Worm (Caenorhabditis elegans): Measurements from ENCODE around the gene sre-30.

sre-30 gene

ce11 chrII:12385815-12386214 is 20.5 kb downstream of the sre-30 start:
- TF ChIP-seq nhr-21 (tag; optimal IDR thresholded peaks at IDR 0.05) (no peak), mdl-1 (tag; optimal IDR thresholded peaks at IDR 0.05) (no peak), snpc-4 (tag; optimal IDR thresholded peaks at IDR 0.05) (peak; percentile 61), skn-1 (tag; optimal IDR thresholded peaks at IDR 0.05) (no peak), nhr-6 (tag; optimal IDR thresholded peaks at IDR 0.05) (no peak), ztf-1 (GFP tag; conservative IDR thresholded peaks at IDR 0.05) (no peak), ama-1 (optimal IDR thresholded peaks at IDR 0.05) (no peak), fos-1 (tag; optimal IDR thresholded peaks at IDR 0.05) (no peak)

ce11 chrII:12382625-12383562 is 23.4 kb downstream of the sre-30 start, which contains the start of gene btb-14:
Gene btb-14 (plus strand): TSS chrII:12383463.
- TF ChIP-seq ama-1 (optimal IDR thresholded peaks at IDR 0.05), result no peak
- TF ChIP-seq snpc-4 (tag; optimal IDR thresholded peaks at IDR 0.05), result peak; percentile 90
- TF ChIP-seq sma-9 (GFP tag; optimal IDR thresholded peaks at IDR 0.05), result peak; percentile 10
- TF ChIP-seq sma-9 (tag; optimal IDR thresholded peaks at IDR 0.05), result no peak
- TF ChIP-seq R02D3.7 (tag; optimal IDR thresholded peaks at IDR 0.05), result no peak
- TF ChIP-seq C34F6.9 (tag; optimal IDR thresholded peaks at IDR 0.05), result peak; percentile 59
- no peak for TF ChIP-seq lin-11 (tag; optimal IDR thresholded peaks at IDR 0.05)
- TF ChIP-seq unc-55 (GFP tag; optimal IDR thresholded peaks at IDR 0.05), result peak; percentile 67
- no peak for TF ChIP-seq ceh-16 (tag; optimal IDR thresholded peaks at IDR 0.05)
- TF ChIP-seq ZK546.5 (tag; optimal IDR thresholded peaks at IDR 0.05), result no peak
- TF ChIP-seq nhr-129 (tag; optimal IDR thresholded peaks at IDR 0.05), result peak; percentile 2
- TF ChIP-seq aly-2 (tag; optimal IDR thresholded peaks at IDR 0.05), result no peak
- no peak for TF ChIP-seq nhr-21 (tag; optimal IDR thresholded peaks at IDR 0.05)
- no peak for TF ChIP-seq sem-4 (tag; optimal IDR thresholded peaks at IDR 0.05)
- TF ChIP-seq egl-27 (tag; optimal IDR thresholded peaks at IDR 0.05), result peak; percentile 22
- TF ChIP-seq fos-1 (tag; optimal IDR thresholded peaks at IDR 0.05), result no peak
- no peak for TF ChIP-seq ceh-82 (tag; optimal IDR thresholded peaks at IDR 0.05)
- TF ChIP-seq gmeb-1 (tag; optimal IDR thresholded peaks at IDR 0.05), result no peak
- TF ChIP-seq nhr-25 (tag; optimal IDR thresholded peaks at IDR 0.05), result no peak
- TF ChIP-seq F13H6.1 (tag; optimal IDR thresholded peaks at IDR 0.05), result peak; percentile 22
- no peak for TF ChIP-seq crh-2 (tag; optimal IDR thresholded peaks at IDR 0.05)
- TF ChIP-seq unc-62 (GFP tag; optimal IDR thresholded peaks at IDR 0.05), result no peak
- TF ChIP-seq peb-1 (tag; optimal IDR thresholded peaks at IDR 0.05), result no peak
- TF ChIP-seq lsy-2 (tag; optimal IDR thresholded peaks at IDR 0.05), result peak in 1 of 2 experiments; percentile 48
- TF ChIP-seq nhr-237 (tag; optimal IDR thresholded peaks at IDR 0.05), result no peak
- no peak for TF ChIP-seq zag-1 (tag; optimal IDR thresholded peaks at IDR 0.05)
- TF ChIP-seq elt-1 (tag; optimal IDR thresholded peaks at IDR 0.05), result no peak
- peak; percentile 17 for TF ChIP-seq lin-13 (GFP tag; optimal IDR thresholded peaks at IDR 0.05)
- no peak for TF ChIP-seq nhr-11 (tag; optimal IDR thresholded peaks at IDR 0.05)
- no peak for TF ChIP-seq blmp-1 (tag; optimal IDR thresholded peaks at IDR 0.05; ENCODE audit: insufficient read depth)
- no peak for TF ChIP-seq skn-1 (tag; optimal IDR thresholded peaks at IDR 0.05)
- TF ChIP-seq elt-3 (tag; optimal IDR thresholded peaks at IDR 0.05), result no peak
- no peak for TF ChIP-seq nhr-77 (tag; optimal IDR thresholded peaks at IDR 0.05)

ce11 chrII:12380888-12381287 is 25.4 kb downstream of the sre-30 start:
- no peak for TF ChIP-seq ztf-1 (GFP tag; conservative IDR thresholded peaks at IDR 0.05)
- TF ChIP-seq ceh-16 (tag; optimal IDR thresholded peaks at IDR 0.05), result no peak
- TF ChIP-seq lsy-2 (tag; optimal IDR thresholded peaks at IDR 0.05), result no peak
- no peak for TF ChIP-seq nhr-23 (tag; optimal IDR thresholded peaks at IDR 0.05)
- TF ChIP-seq nhr-6 (tag; optimal IDR thresholded peaks at IDR 0.05), result no peak
- TF ChIP-seq ztf-11 (tag; optimal IDR thresholded peaks at IDR 0.05), result no peak
- TF ChIP-seq nhr-12 (tag; optimal IDR thresholded peaks at IDR 0.05), result no peak
